Fruit fly (Drosophila melanogaster): Measurements from ENCODE around the gene CG31715.

dm6 chr2L:10315888-10316287 is 25.5 kb upstream of the CG31715 start:
- TF ChIP-seq CG8478 (optimal IDR thresholded peaks at IDR 0.05) = no peak
- no peak for TF ChIP-seq CTCF (optimal IDR thresholded peaks at IDR 0.05)
